Worm (Caenorhabditis elegans): Measurements from ENCODE around the gene unc-58.

- TF ChIP-seq lir-3 (tag; optimal IDR thresholded peaks at IDR 0.05) (no peak), rbr-2 (tag; optimal IDR thresholded peaks at IDR 0.05) (no peak)
These were observed 55.7 kb downstream of the unc-58 start, which contains the start of gene col-176 for ce11 chrX:10077297-10077696.

All from whole organism, L4 larva.